Fruit fly (Drosophila melanogaster) whole organism, embryonic: ENCODE results near the gene Fdx1.

Source experiments
- ATbp ChIP-seq: fragments of 200-800 bp; sonication (Bioruptor generic); optimal IDR thresholded peaks from 2 replicates; lab custom pipeline; 2017; ENCODE audit warnings: missing biosample characterization, mild to moderate bottlenecking, missing genetic modification characterization, missing genetic modification reagents
- Bteb2 ChIP-seq: fragments of 200-800 bp; sonication (Bioruptor generic); optimal IDR thresholded peaks from 2 replicates; lab custom pipeline; 2016; ENCODE audit warnings: missing biosample characterization, missing genetic modification characterization
- CG11398 ChIP-seq: fragments of 200-800 bp; sonication (Bioruptor generic); optimal IDR thresholded peaks from 2 replicates; lab custom pipeline; 2016; ENCODE audit warnings: missing biosample characterization, missing genetic modification characterization
- CG11696 ChIP-seq: fragments of 200-800 bp; sonication (Bioruptor generic); IDR thresholded peaks from 2 replicates; pipeline ENCODE4 v1.3.6; 2022; ENCODE audit warnings: missing biosample characterization, missing genetic modification characterization
- CG13894 ChIP-seq: fragments of 200-800 bp; sonication (Bioruptor generic); optimal IDR thresholded peaks from 3 replicates; lab custom pipeline; 2018; ENCODE audit warnings: missing biosample characterization, mild to moderate bottlenecking, missing genetic modification characterization, moderate library complexity
- CG15696 ChIP-seq: fragments of 200-800 bp; sonication (Bioruptor generic); optimal IDR thresholded peaks from 2 replicates; lab custom pipeline; 2019; ENCODE audit warnings: missing biosample characterization, mild to moderate bottlenecking, missing genetic modification characterization, moderate library complexity
- CG16779 ChIP-seq: fragments of 200-800 bp; sonication (Bioruptor generic); IDR thresholded peaks from 2 replicates; pipeline ENCODE4 v1.3.6; 2022; ENCODE audit warnings: missing biosample characterization, missing genetic modification characterization
- CG16813 ChIP-seq: fragments of 200-800 bp; sonication (Bioruptor generic); IDR thresholded peaks from 3 replicates; pipeline ENCODE4 v1.3.6; 2022; ENCODE audit warnings: missing biosample characterization, missing genetic modification characterization; ENCODE audit not compliant: partially characterized antibody
- CG17186 ChIP-seq: fragments of 200-800 bp; sonication (Bioruptor generic); optimal IDR thresholded peaks from 3 replicates; lab custom pipeline; 2017; ENCODE audit warnings: missing biosample characterization, missing genetic modification reagents, missing genetic modification characterization
- CG17328 ChIP-seq: fragments of 200-800 bp; sonication (Bioruptor generic); IDR thresholded peaks from 2 replicates; pipeline ENCODE4 v1.3.6; 2022; ENCODE audit warnings: missing biosample characterization, missing genetic modification characterization
- CG17385 ChIP-seq: fragments of 200-800 bp; sonication (Bioruptor generic); optimal IDR thresholded peaks from 3 replicates; lab custom pipeline; 2018; ENCODE audit warnings: missing biosample characterization, mild to moderate bottlenecking, missing genetic modification characterization
- CG17829 ChIP-seq: fragments of 200-800 bp; optimal IDR thresholded peaks from 2 replicates; lab custom pipeline; 2019; ENCODE audit warnings: missing biosample characterization, mild to moderate bottlenecking, missing genetic modification characterization, moderate library complexity
- CG17912 ChIP-seq: fragments of 200-800 bp; sonication (Bioruptor generic); optimal IDR thresholded peaks from 2 replicates; lab custom pipeline; 2018; ENCODE audit warnings: missing biosample characterization, mild to moderate bottlenecking, missing genetic modification characterization
- CG2678 ChIP-seq: fragments of 200-800 bp; sonication (Bioruptor generic); optimal IDR thresholded peaks from 3 replicates; lab custom pipeline; 2019; ENCODE audit warnings: missing biosample characterization, mild to moderate bottlenecking, missing genetic modification characterization, moderate library complexity
- CG2875 ChIP-seq: fragments of 200-800 bp; sonication (Bioruptor generic); optimal IDR thresholded peaks from 2 replicates; lab custom pipeline; 2017; ENCODE audit warnings: missing biosample characterization, mild to moderate bottlenecking, missing genetic modification characterization, missing genetic modification reagents
- CG31224 ChIP-seq: fragments of 200-800 bp; sonication (Bioruptor generic); IDR thresholded peaks from 2 replicates; pipeline ENCODE4 v1.3.6; 2022; ENCODE audit warnings: missing biosample characterization, missing genetic modification characterization
- CG32532 ChIP-seq: fragments of 200-800 bp; sonication (Bioruptor generic); IDR thresholded peaks from 2 replicates; pipeline ENCODE4 v1.3.6; 2022; ENCODE audit warnings: missing biosample characterization, missing genetic modification characterization
- CG4854 ChIP-seq: fragments of 200-800 bp; sonication (Bioruptor generic); optimal IDR thresholded peaks from 2 replicates; lab custom pipeline; 2016; ENCODE audit warnings: missing biosample characterization, missing genetic modification characterization, inconsistent platforms
- CG7839 ChIP-seq: fragments of 200-800 bp; sonication (Bioruptor generic); optimal IDR thresholded peaks from 3 replicates; lab custom pipeline; 2018; ENCODE audit warnings: missing biosample characterization, mild to moderate bottlenecking, missing genetic modification characterization, moderate library complexity
- CG9817 ChIP-seq: fragments of 200-800 bp; sonication (Bioruptor generic); optimal IDR thresholded peaks from 2 replicates; lab custom pipeline; 2018; ENCODE audit warnings: missing biosample characterization, mild to moderate bottlenecking, missing genetic modification characterization, moderate library complexity
- CG9932 ChIP-seq: fragments of 200-800 bp; sonication (Bioruptor generic); IDR thresholded peaks from 2 replicates; pipeline ENCODE4 v1.3.6; 2022; ENCODE audit warnings: missing biosample characterization, missing genetic modification characterization
- Chrac-16 ChIP-seq: fragments of 200-800 bp; sonication (Bioruptor generic); optimal IDR thresholded peaks from 3 replicates; lab custom pipeline; 2016; ENCODE audit warnings: missing biosample characterization, missing genetic modification characterization
- Doc2 ChIP-seq: fragments of 200-800 bp; sonication (Bioruptor generic); IDR thresholded peaks from 2 replicates; pipeline ENCODE4 v1.3.6; 2022; ENCODE audit warnings: missing biosample characterization, missing genetic modification characterization
- Gsc ChIP-seq: fragments of 200-800 bp; sonication (Bioruptor generic); IDR thresholded peaks from 2 replicates; pipeline ENCODE4 v1.3.6; 2022; ENCODE audit warnings: missing biosample characterization, missing genetic modification characterization
- HLH3B ChIP-seq: fragments of 200-800 bp; sonication (Bioruptor generic); IDR thresholded peaks from 2 replicates; pipeline ENCODE4 v1.3.6; 2022; ENCODE audit warnings: missing biosample characterization, missing genetic modification characterization
- MESR4 ChIP-seq: fragments of 200-800 bp; sonication (Bioruptor generic); optimal IDR thresholded peaks from 2 replicates; lab custom pipeline; 2018; ENCODE audit warnings: missing biosample characterization, mild to moderate bottlenecking, missing genetic modification characterization, moderate library complexity
- NFAT ChIP-seq: fragments of 200-800 bp; sonication (Bioruptor generic); IDR thresholded peaks from 2 replicates; pipeline ENCODE4 v1.3.6; 2022; ENCODE audit warnings: missing biosample characterization, missing genetic modification characterization
- Nf-YC ChIP-seq: fragments of 200-800 bp; optimal IDR thresholded peaks from 3 replicates; lab custom pipeline; 2019; ENCODE audit warnings: missing biosample characterization, mild to moderate bottlenecking, missing genetic modification characterization, moderate library complexity
- Poxn ChIP-seq: fragments of 200-800 bp; sonication (Bioruptor generic); IDR thresholded peaks from 2 replicates; pipeline ENCODE4 v1.3.6; 2022; ENCODE audit warnings: missing biosample characterization, missing genetic modification characterization
- Six4 ChIP-seq: fragments of 200-800 bp; sonication (Bioruptor generic); optimal IDR thresholded peaks from 2 replicates; lab custom pipeline; 2016; ENCODE audit warnings: missing biosample characterization, missing genetic modification characterization
- chm ChIP-seq: fragments of 200-800 bp; sonication (Bioruptor generic); IDR thresholded peaks from 2 replicates; pipeline ENCODE4 v1.3.6; 2022; ENCODE audit warnings: missing biosample characterization, missing genetic modification characterization
- corto ChIP-seq: fragments of 200-800 bp; sonication (Bioruptor generic); optimal IDR thresholded peaks from 2 replicates; lab custom pipeline; 2016; ENCODE audit warnings: missing biosample characterization, mild to moderate bottlenecking, missing genetic modification characterization, moderate library complexity
- dimm ChIP-seq: fragments of 200-800 bp; sonication (Bioruptor generic); IDR thresholded peaks from 2 replicates; pipeline ENCODE4 v1.3.6; 2022; ENCODE audit warnings: missing biosample characterization, missing genetic modification characterization
- dmrt11E ChIP-seq: fragments of 200-800 bp; sonication (Bioruptor generic); optimal IDR thresholded peaks from 3 replicates; lab custom pipeline; 2018; ENCODE audit warnings: missing biosample characterization, mild to moderate bottlenecking, missing genetic modification characterization, moderate library complexity
- esg ChIP-seq: fragments of 200-800 bp; sonication (Bioruptor generic); conservative IDR thresholded peaks from 2 replicates; pipeline ENCODE4 v1.3.6; 2022; ENCODE audit warnings: missing biosample characterization, missing genetic modification characterization
- gcm ChIP-seq: fragments of 200-800 bp; sonication (Bioruptor generic); optimal IDR thresholded peaks from 2 replicates; lab custom pipeline; 2019; ENCODE audit warnings: missing biosample characterization, mild to moderate bottlenecking, missing genetic modification characterization, moderate library complexity
- gem ChIP-seq: fragments of 200-800 bp; sonication (Bioruptor generic); optimal IDR thresholded peaks from 2 replicates; lab custom pipeline; 2019; ENCODE audit warnings: missing biosample characterization, mild to moderate bottlenecking, missing genetic modification characterization, moderate library complexity
- h ChIP-seq: fragments of >200 bp; optimal IDR thresholded peaks from 2 replicates; lab custom pipeline; 2017
- hkb ChIP-seq, 2 experiments: fragments of 200-800 bp in 1 of 2; fragments of >200 bp in 1 of 2; sonication (Bioruptor generic) in 1 of 2; IDR thresholded peaks in 1 of 2; optimal IDR thresholded peaks in 1 of 2; 2 replicates each; pipeline versions ENCODE4 v1.3.6 to Lab custom; 2017 to 2022; ENCODE audit warnings: missing biosample characterization in 1 of 2, missing genetic modification characterization in 1 of 2
- jumu ChIP-seq: fragments of 200-800 bp; sonication (Bioruptor generic); optimal IDR thresholded peaks from 3 replicates; lab custom pipeline; 2016; ENCODE audit warnings: missing biosample characterization, missing genetic modification characterization
- kni ChIP-seq: fragments of 200-800 bp; sonication (Bioruptor generic); optimal IDR thresholded peaks from 3 replicates; lab custom pipeline; 2017; ENCODE audit warnings: mild to moderate bottlenecking, missing biosample characterization, missing genetic modification reagents, missing genetic modification characterization
- lbe ChIP-seq: fragments of 200-800 bp; sonication (Bioruptor generic); optimal IDR thresholded peaks from 2 replicates; lab custom pipeline; 2016; ENCODE audit warnings: missing biosample characterization, mild to moderate bottlenecking, missing genetic modification characterization
- mirr ChIP-seq: fragments of 200-800 bp; sonication (Bioruptor generic); optimal IDR thresholded peaks from 3 replicates; lab custom pipeline; 2018; ENCODE audit warnings: missing biosample characterization, mild to moderate bottlenecking, missing genetic modification characterization
- pnt ChIP-seq: fragments of 200-800 bp; sonication (Bioruptor generic); optimal IDR thresholded peaks from 3 replicates; lab custom pipeline; 2016; ENCODE audit warnings: missing biosample characterization, missing genetic modification characterization
- pzg ChIP-seq: fragments of 200-800 bp; sonication (Bioruptor generic); optimal IDR thresholded peaks from 3 replicates; lab custom pipeline; 2018; ENCODE audit warnings: missing biosample characterization, mild to moderate bottlenecking, missing genetic modification characterization, moderate library complexity
- row ChIP-seq: fragments of 200-800 bp; sonication (Bioruptor generic); IDR thresholded peaks from 3 replicates; pipeline ENCODE4 v1.3.6; 2022; ENCODE audit warnings: missing biosample characterization, missing genetic modification characterization
- schlank ChIP-seq: fragments of 200-800 bp; sonication (Bioruptor generic); optimal IDR thresholded peaks from 2 replicates; lab custom pipeline; 2018; ENCODE audit warnings: missing biosample characterization, mild to moderate bottlenecking, missing genetic modification characterization
- sens-2 ChIP-seq: fragments of 200-800 bp; sonication (Bioruptor generic); IDR thresholded peaks from 2 replicates; pipeline ENCODE4 v1.3.6; 2022; ENCODE audit warnings: missing biosample characterization, missing genetic modification characterization
- sima ChIP-seq: fragments of 200-800 bp; sonication (Bioruptor generic); optimal IDR thresholded peaks from 2 replicates; lab custom pipeline; 2016; ENCODE audit warnings: missing biosample characterization, missing genetic modification characterization

Fdx1 gene

DNA sequence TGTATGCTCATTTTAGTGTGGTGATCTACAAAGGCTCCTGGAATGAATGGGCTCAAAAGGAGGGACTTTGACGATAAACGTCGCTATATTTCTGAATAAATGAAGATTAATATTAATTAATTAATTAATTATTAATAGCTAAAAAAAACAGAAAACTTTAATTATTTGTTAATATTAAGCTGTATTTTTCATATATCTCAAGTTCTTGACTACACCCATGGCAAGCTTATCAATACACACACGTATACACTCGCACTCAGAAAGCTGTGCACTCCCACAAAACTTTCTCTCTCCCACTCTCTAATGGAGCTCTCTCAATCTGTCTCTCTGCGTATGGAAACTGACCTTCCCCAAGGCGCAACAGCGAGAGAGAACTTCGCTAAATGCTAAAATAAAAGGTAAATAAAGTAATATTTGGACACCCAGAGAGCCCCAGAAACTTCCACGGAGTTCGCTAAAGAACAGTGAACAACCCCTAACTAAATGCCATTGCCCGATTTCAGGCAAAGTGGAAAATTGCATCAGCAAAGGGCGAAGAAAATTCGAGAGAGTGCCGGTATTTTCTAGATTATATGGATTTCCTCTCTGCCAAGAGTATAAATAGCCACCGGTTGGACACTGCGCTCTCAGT is 2.5 kb upstream of the Fdx1 start (continued):
- TF ChIP-seq esg (GFP tag; lab: Robert Waterston, UW) (peak; percentile 48), sens-2 (peak; percentile 73), CG7839 (tag; lab: Kevin White, UChicago) (peak; percentile 75), pnt (GFP tag; lab: Kevin White, UChicago) (no peak), Chrac-16 (peak; percentile 17), CG17328 (peak; percentile 81), CG17186 (GFP tag; lab: Kevin White, UChicago) (no peak), hkb (optimal IDR thresholded peaks at IDR 0.05; lab: Kevin White, UChicago) (no peak), hkb (GFP tag; IDR thresholded peaks at IDR 0.05; lab: Robert Waterston, UW) (peak; percentile 72), dimm (GFP tag; lab: Robert Waterston, UW) (no peak), gcm (GFP tag; lab: Kevin White, UChicago) (peak; percentile 33), CG9817 (tag; lab: Kevin White, UChicago) (peak; percentile 39), lbe (GFP tag; lab: Kevin White, UChicago) (peak; percentile 74), row (GFP tag; lab: Robert Waterston, UW) (peak; percentile 66), CG31224 (GFP tag; lab: Robert Waterston, UW) (peak; percentile 40; the same call in 1 of the 2 replicates), Doc2 (GFP tag; lab: Robert Waterston, UW) (no peak)

DNA sequence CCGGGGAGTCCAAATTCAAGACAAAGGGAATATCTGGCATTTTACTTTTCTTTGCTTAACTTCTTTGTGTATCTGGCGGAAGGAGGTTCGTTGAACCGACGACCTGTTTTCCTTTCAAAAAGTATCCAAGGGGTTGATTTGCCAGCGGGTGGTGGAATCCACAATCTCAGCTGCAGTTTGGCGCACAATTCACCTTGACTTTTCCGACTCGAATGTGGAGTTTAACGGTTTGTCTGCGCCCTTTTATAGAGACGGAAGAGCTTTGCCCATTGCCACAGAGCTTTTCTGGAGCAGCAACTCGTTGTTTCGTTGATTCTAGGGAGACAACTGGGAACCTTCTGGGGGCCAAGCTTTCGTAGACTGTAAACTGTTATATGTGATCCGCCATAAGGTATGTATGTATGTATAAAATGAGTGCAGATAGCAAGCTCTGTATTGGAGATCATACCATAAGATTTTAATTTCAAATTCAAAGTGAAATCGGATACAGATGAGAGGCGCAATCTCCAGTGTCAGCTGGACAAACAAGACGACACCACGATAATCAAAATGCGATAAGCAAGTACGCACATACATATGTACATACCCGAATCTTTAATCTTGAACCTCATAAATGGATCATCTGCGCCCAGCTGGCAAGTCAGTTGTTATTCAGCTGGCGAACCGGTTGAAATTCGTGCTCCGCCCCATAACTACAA is 1.4 kb upstream of the Fdx1 start, which contains the start of the genes Hsp67Bc, CG4456 and Hsp22:
Gene Hsp67Bc, minus strand, starts transcription at position 220 of the 698 bp plus-strand sequence.
Gene CG4456, plus strand, starts transcription at position 445 of the 698 bp plus-strand sequence.
Gene Hsp22, plus strand, starts transcription at position 654 of the 698 bp plus-strand sequence.
- TF ChIP-seq CG4854 (GFP tag; lab: Kevin White, UChicago) (no peak), dmrt11E (no peak), corto (no peak), gem (tag; lab: Kevin White, UChicago) (no peak), CG2875 (peak; percentile 2), sima (no peak), jumu (GFP tag; lab: Kevin White, UChicago) (no peak), Poxn (no peak), chm (no peak), CG16813 (no peak), CG17829 (tag; lab: Kevin White, UChicago) (no peak), ATbp (GFP tag; lab: Kevin White, UChicago) (peak; percentile 9), Bteb2 (GFP tag; lab: Kevin White, UChicago) (no peak), h (lab: Kevin White, UChicago) (no peak), CG9932 (GFP tag; lab: Robert Waterston, UW) (no peak), Nf-YC (tag; lab: Kevin White, UChicago) (peak; percentile 31), CG13894 (tag; lab: Kevin White, UChicago) (peak; percentile 39), CG11398 (no peak), kni (peak; percentile 86), mirr (GFP tag; lab: Kevin White, UChicago) (no peak), CG2678 (tag; lab: Kevin White, UChicago) (peak; percentile 12), HLH3B (GFP tag; lab: Robert Waterston, UW) (no peak), NFAT (GFP tag; lab: Robert Waterston, UW) (no peak), MESR4 (no peak), CG16779 (GFP tag; lab: Robert Waterston, UW) (peak; percentile 78), CG17385 (GFP tag; lab: Kevin White, UChicago) (no peak), Six4 (no peak), pzg (GFP tag; lab: Kevin White, UChicago) (no peak), CG17912 (GFP tag; lab: Kevin White, UChicago) (no peak), CG15696 (tag; lab: Kevin White, UChicago) (no peak), Gsc (GFP tag; lab: Robert Waterston, UW) (no peak), schlank (no peak), CG11696 (GFP tag; lab: Robert Waterston, UW) (no peak), CG32532 (GFP tag; lab: Robert Waterston, UW) (no peak)
